Worm (Caenorhabditis elegans): Measurements from ENCODE around the gene M01H9.3.

DNA sequence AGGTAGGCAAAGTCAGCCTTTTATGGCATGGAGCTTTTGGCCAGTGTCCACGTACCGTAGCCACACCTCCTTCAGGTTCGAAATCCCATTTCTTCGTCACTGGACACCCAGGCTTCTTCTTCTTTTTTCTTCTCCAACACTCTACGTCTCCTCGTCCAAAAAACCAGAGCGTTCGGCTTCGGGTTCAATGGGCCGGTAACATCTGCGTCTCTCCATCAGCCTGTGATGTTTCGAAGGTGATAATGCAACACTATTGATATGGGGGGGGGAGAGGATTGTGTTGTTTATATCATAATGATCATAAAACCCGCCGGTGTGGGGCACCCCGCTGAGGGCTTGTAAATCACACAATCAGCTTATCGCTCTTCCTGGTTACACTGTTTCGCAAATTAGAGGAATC lies 48.1 kb upstream of the M01H9.3 start, which contains the start of gene ZK180.6:
- TF ChIP-seq egl-13 (tag; optimal IDR thresholded peaks at IDR 0.05), result no peak
- no peak for TF ChIP-seq pqm-1 (tag; optimal IDR thresholded peaks at IDR 0.05)
- no peak for TF ChIP-seq nhr-77 (tag; optimal IDR thresholded peaks at IDR 0.05)
- TF ChIP-seq ets-5 (GFP tag; IDR thresholded peaks at IDR 0.05), result no peak
- no peak for TF ChIP-seq ztf-11 (tag; optimal IDR thresholded peaks at IDR 0.05)
- no peak for TF ChIP-seq aly-2 (tag; optimal IDR thresholded peaks at IDR 0.05)
- TF ChIP-seq unc-130 (tag; optimal IDR thresholded peaks at IDR 0.05), result no peak
- TF ChIP-seq alr-1 (tag; optimal IDR thresholded peaks at IDR 0.05; ENCODE audit: borderline replicate concordance), result no peak
- no peak for TF ChIP-seq nhr-19 (GFP tag; conservative IDR thresholded peaks at IDR 0.05)
- TF ChIP-seq zip-4 (GFP tag; optimal IDR thresholded peaks at IDR 0.05), result no peak
- TF ChIP-seq unc-62 (GFP tag; optimal IDR thresholded peaks at IDR 0.05), result no peak
- TF ChIP-seq elt-3 (tag; optimal IDR thresholded peaks at IDR 0.05), result no peak
